Worm (Caenorhabditis elegans) whole organism, L1 larva: ENCODE results near the gene yap-1.

Experiments used
- C04F5.9 ChIP-seq: sonication (generic microtip); optimal IDR thresholded peaks from 2 replicates; lab custom pipeline; 2016; ENCODE audit warnings: missing genetic modification characterization, missing compliant biosample characterization
- C16A3.4 ChIP-seq: fragments of 150-350 bp; optimal IDR thresholded peaks from 2 replicates; lab custom pipeline; 2014; ENCODE audit warnings: missing biosample characterization, missing genetic modification characterization
- C34B4.2 ChIP-seq: sonication (generic microtip); optimal IDR thresholded peaks from 2 replicates; lab custom pipeline; 2017; ENCODE audit warnings: mild to moderate bottlenecking, missing genetic modification characterization, missing compliant biosample characterization
- Y116A8C.19 ChIP-seq: sonication (generic microtip); optimal IDR thresholded peaks from 2 replicates; lab custom pipeline; 2016; ENCODE audit warnings: missing compliant biosample characterization, missing genetic modification characterization, borderline replicate concordance
- ceh-63 ChIP-seq: fragments of 200-800 bp; sonication (Bioruptor generic); optimal IDR thresholded peaks from 2 replicates; lab custom pipeline; 2018; ENCODE audit warnings: mild to moderate bottlenecking, missing genetic modification characterization, missing compliant biosample characterization
- ceh-8 ChIP-seq: fragments of 200-800 bp; sonication (Bioruptor generic); optimal IDR thresholded peaks from 2 replicates; lab custom pipeline; 2018; ENCODE audit warnings: mild to moderate bottlenecking, missing genetic modification characterization, moderate library complexity, missing compliant biosample characterization
- ceh-88 ChIP-seq: fragments of 200-800 bp; sonication (Bioruptor generic); IDR thresholded peaks from 2 replicates; pipeline ENCODE4 v1.3.6; 2022; ENCODE audit warnings: missing genetic modification characterization, missing compliant biosample characterization
- ces-1 ChIP-seq: fragments of 150-350 bp; optimal IDR thresholded peaks from 2 replicates; lab custom pipeline; 2014; ENCODE audit warnings: missing biosample characterization, missing genetic modification reagents, missing genetic modification characterization
- dpl-1 ChIP-seq, 3 experiments: fragments of 150-350 bp in 2 of 3; sonication (generic microtip) in 1 of 3; optimal IDR thresholded peaks; 2 replicates each; lab custom pipeline; 2014 to 2017; ENCODE audit warnings: missing biosample characterization in 3 of 3, missing genetic modification characterization in 3 of 3, missing genetic modification reagents in 3 of 3
- efl-1 ChIP-seq, 4 experiments: fragments of 150-350 bp; optimal IDR thresholded peaks in 3 of 4; peaks in 1 of 4; 1 replicate in 1 of 4; 2 replicates in 3 of 4; lab custom pipeline; 2014; ENCODE audit warnings: missing biosample characterization in 2 of 4, missing genetic modification characterization in 2 of 4, missing genetic modification reagents in 2 of 4
- egl-13 ChIP-seq: sonication (generic microtip); optimal IDR thresholded peaks from 2 replicates; lab custom pipeline; 2016; ENCODE audit warnings: missing genotype, missing genetic modification reagents, missing genetic modification characterization, missing compliant biosample characterization
- egl-27 ChIP-seq, 2 experiments: fragments of 150-350 bp in 1 of 2; sonication (generic microtip); optimal IDR thresholded peaks; 3 replicates each; lab custom pipeline; 2017 to 2018; ENCODE audit warnings: missing biosample characterization in 2 of 2, missing genetic modification characterization in 2 of 2, missing genetic modification reagents in 2 of 2
- elt-3 ChIP-seq, 6 experiments: fragments of 150-350 bp in 1 of 6; sonication (generic microtip); optimal IDR thresholded peaks; 2 replicates each; lab custom pipeline; 2017 to 2018; ENCODE audit warnings: missing biosample characterization in 6 of 6, missing genetic modification characterization in 6 of 6, inconsistent platforms in 1 of 6
- ets-5 ChIP-seq: fragments of 200-800 bp; sonication (Bioruptor generic); IDR thresholded peaks from 2 replicates; pipeline ENCODE4 v1.3.6; 2022; ENCODE audit warnings: missing genetic modification characterization, missing compliant biosample characterization
- fkh-4 ChIP-seq: sonication (generic microtip); optimal IDR thresholded peaks from 2 replicates; lab custom pipeline; 2016; ENCODE audit warnings: missing compliant biosample characterization, missing genetic modification characterization, borderline replicate concordance
- fkh-8 ChIP-seq: sonication (generic microtip); optimal IDR thresholded peaks from 2 replicates; lab custom pipeline; 2016; ENCODE audit warnings: mild to moderate bottlenecking, missing genetic modification characterization, missing compliant biosample characterization
- hlh-17 ChIP-seq: fragments of 200-800 bp; sonication (Bioruptor generic); optimal IDR thresholded peaks from 2 replicates; lab custom pipeline; 2018; ENCODE audit warnings: missing genetic modification characterization, mild to moderate bottlenecking, missing compliant biosample characterization, moderate library complexity, borderline replicate concordance
- hpl-2 ChIP-seq: fragments of 150-350 bp; optimal IDR thresholded peaks from 2 replicates; lab custom pipeline; 2014; ENCODE audit warnings: missing biosample characterization, missing genetic modification reagents, missing genetic modification characterization
- irx-1 ChIP-seq: sonication (generic microtip); optimal IDR thresholded peaks from 2 replicates; lab custom pipeline; 2016; ENCODE audit warnings: missing genetic modification characterization, missing compliant biosample characterization
- jun-1 ChIP-seq: fragments of 150-350 bp; optimal IDR thresholded peaks from 2 replicates; lab custom pipeline; 2014; ENCODE audit warnings: missing biosample characterization, missing genetic modification reagents, missing genetic modification characterization
- lin-14 ChIP-seq: fragments of 200-800 bp; sonication (Bioruptor generic); optimal IDR thresholded peaks from 2 replicates; lab custom pipeline; 2018; ENCODE audit warnings: mild to moderate bottlenecking, missing genetic modification characterization, moderate library complexity, missing compliant biosample characterization
- lir-3 ChIP-seq: sonication (generic microtip); optimal IDR thresholded peaks from 2 replicates; lab custom pipeline; 2016; ENCODE audit warnings: mild to moderate bottlenecking, missing genetic modification characterization, moderate library complexity, missing compliant biosample characterization; ENCODE audit not compliant: poor library complexity
- mdl-1 ChIP-seq, 2 experiments: fragments of 150-350 bp; optimal IDR thresholded peaks; 2 replicates each; lab custom pipeline; 2014 to 2017; ENCODE audit warnings: missing biosample characterization in 2 of 2, missing genetic modification characterization in 2 of 2, inconsistent platforms in 1 of 2
- nhr-28 ChIP-seq: fragments of 150-350 bp; optimal IDR thresholded peaks from 2 replicates; lab custom pipeline; 2014; ENCODE audit warnings: missing biosample characterization, missing genetic modification characterization
- nhr-76 ChIP-seq: sonication (generic microtip); optimal IDR thresholded peaks from 2 replicates; lab custom pipeline; 2017; ENCODE audit warnings: missing biosample characterization, missing genetic modification characterization
- nhr-85 ChIP-seq: sonication (generic microtip); peaks from one replicate; lab custom pipeline; 2016; ENCODE audit warnings: missing genetic modification characterization, inconsistent platforms, missing compliant biosample characterization
- nhr-90 ChIP-seq: sonication (generic microtip); optimal IDR thresholded peaks from 2 replicates; lab custom pipeline; 2016; ENCODE audit warnings: mild to moderate bottlenecking, missing genetic modification characterization, missing compliant biosample characterization; ENCODE audit not compliant: poor library complexity
- pqm-1 ChIP-seq: sonication (generic microtip); optimal IDR thresholded peaks from 3 replicates; lab custom pipeline; 2017; ENCODE audit warnings: missing biosample characterization, missing genetic modification characterization
- rnt-1 ChIP-seq: sonication (generic microtip); optimal IDR thresholded peaks from 2 replicates; lab custom pipeline; 2016; ENCODE audit warnings: mild to moderate bottlenecking, missing genetic modification characterization, moderate library complexity, missing compliant biosample characterization
- skn-1 ChIP-seq: fragments of 150-350 bp; optimal IDR thresholded peaks from 2 replicates; lab custom pipeline; 2014; ENCODE audit warnings: missing biosample characterization, missing genetic modification characterization
- snpc-4 ChIP-seq: fragments of 150-350 bp; optimal IDR thresholded peaks from 2 replicates; lab custom pipeline; 2014; ENCODE audit warnings: missing biosample characterization, missing genetic modification characterization
- tbx-2 ChIP-seq: sonication (generic microtip); optimal IDR thresholded peaks from 2 replicates; lab custom pipeline; 2016; ENCODE audit warnings: missing genetic modification characterization, missing compliant biosample characterization
- tlp-1 ChIP-seq: fragments of 150-350 bp; optimal IDR thresholded peaks from 2 replicates; lab custom pipeline; 2014; ENCODE audit warnings: missing biosample characterization, missing genetic modification characterization
- unc-98 ChIP-seq: fragments of 200-800 bp; sonication (Bioruptor generic); IDR thresholded peaks from 2 replicates; pipeline ENCODE4 v1.3.6; 2022; ENCODE audit warnings: missing genetic modification characterization, missing compliant biosample characterization
- xbp-1 ChIP-seq: sonication (generic microtip); optimal IDR thresholded peaks from 2 replicates; lab custom pipeline; 2016; ENCODE audit warnings: missing genetic modification characterization, missing compliant biosample characterization
- zag-1 ChIP-seq: fragments of 150-350 bp; optimal IDR thresholded peaks from 2 replicates; lab custom pipeline; 2014; ENCODE audit warnings: missing biosample characterization, missing genetic modification characterization
- zip-4 ChIP-seq: fragments of 200-800 bp; sonication (Bioruptor generic); optimal IDR thresholded peaks from 2 replicates; lab custom pipeline; 2018; ENCODE audit warnings: mild to moderate bottlenecking, missing genetic modification characterization, moderate library complexity, missing compliant biosample characterization
- ztf-4 ChIP-seq: fragments of 150-350 bp; optimal IDR thresholded peaks from 2 replicates; lab custom pipeline; 2014; ENCODE audit warnings: missing biosample characterization, missing genetic modification characterization

Gene yap-1

DNA sequence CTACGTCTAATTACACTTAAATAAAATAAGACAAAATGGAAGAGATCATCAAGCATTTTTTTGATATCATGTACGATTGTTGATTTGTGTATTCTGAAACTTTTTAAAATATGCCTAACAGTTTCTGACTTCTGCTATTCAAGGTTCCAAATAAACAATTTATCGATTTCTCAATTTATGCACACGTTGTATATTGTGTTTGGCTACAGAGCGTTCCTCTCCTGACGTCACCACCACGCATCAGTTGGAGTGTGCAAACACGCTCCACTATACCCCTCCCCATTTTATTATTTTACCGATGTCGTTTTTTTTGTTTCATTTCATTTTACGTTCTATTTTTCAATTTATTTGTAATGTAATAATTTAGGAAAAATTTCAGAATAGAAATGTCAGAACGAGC is 3.2 kb downstream of the yap-1 start, which contains the start of gene plpp-1.3 (continued):
- no peak for TF ChIP-seq tbx-2 (tag; lab: Kevin White, UChicago)
- no peak for TF ChIP-seq ztf-4 (tag; lab: Kevin White, UChicago)
- TF ChIP-seq xbp-1: peak; percentile 34
- TF ChIP-seq tlp-1 (tag; lab: Kevin White, UChicago): no peak
- TF ChIP-seq lir-3: no peak

DNA sequence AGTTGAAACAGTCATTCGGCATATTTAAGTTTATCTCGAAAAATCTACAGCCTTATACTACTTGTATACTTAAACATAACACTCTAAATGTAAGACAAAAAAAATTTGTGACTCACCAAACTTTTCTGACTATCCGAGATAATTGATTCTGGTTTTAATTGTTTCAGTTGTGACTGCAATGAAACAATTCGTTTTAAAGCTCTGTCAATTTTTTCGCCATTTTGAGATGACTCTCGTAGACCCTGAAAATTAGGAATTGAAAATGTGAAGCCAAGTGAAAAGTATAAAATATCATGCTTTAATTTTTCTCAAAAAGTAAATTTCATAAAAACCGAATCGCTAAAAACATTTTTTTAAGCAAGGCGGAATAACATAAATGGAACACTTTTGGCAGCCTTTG is 12.6 kb downstream of the yap-1 start:
- no peak for TF ChIP-seq unc-98
- no peak for TF ChIP-seq ces-1 (GFP tag; lab: Kevin White, UChicago)
- TF ChIP-seq egl-13 (tag; lab: Kevin White, UChicago): no peak
- TF ChIP-seq hpl-2: no peak
- no peak for TF ChIP-seq irx-1 (tag; lab: Kevin White, UChicago)
- TF ChIP-seq fkh-8 (tag; lab: Kevin White, UChicago): no peak
- no peak for TF ChIP-seq C16A3.4 (tag; lab: Kevin White, UChicago)
- no peak for TF ChIP-seq nhr-90 (tag; lab: Kevin White, UChicago)
- TF ChIP-seq ceh-88: no peak
- TF ChIP-seq nhr-76 (tag; lab: Kevin White, UChicago): no peak

DNA sequence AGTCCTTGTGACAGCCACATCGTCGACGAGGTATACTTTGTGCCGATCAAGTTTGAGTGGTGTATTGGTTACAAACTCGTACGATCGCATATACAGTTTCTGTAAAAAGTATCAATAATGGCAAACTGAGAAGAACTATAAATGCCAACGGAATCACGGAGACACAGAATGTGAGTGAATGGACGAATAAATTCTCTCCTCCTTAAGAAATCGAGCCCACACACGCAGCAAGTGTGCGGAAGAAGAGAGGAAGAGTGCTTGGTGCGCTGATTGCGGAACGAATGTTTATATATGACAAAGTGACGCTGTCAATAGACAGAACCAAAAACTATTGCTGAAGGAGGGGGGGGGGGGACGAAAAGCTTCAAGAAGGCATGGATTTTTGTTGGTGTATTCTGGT is 20.0 kb downstream of the yap-1 start, which contains the start of gene rhgf-1:
TSS of gene rhgf-1 (minus strand) at position 101 of the 400 bp plus-strand sequence.
- TF ChIP-seq ceh-8 (GFP tag; lab: Kevin White, UChicago): no peak
- TF ChIP-seq elt-3 (tag; optimal IDR thresholded peaks at IDR 0.05; lab: Kevin White, UChicago): no peak
- TF ChIP-seq C34B4.2 (tag; lab: Kevin White, UChicago): no peak
- TF ChIP-seq snpc-4 (tag; lab: Kevin White, UChicago): no peak
- TF ChIP-seq C04F5.9 (tag; lab: Kevin White, UChicago): no peak
- TF ChIP-seq hlh-17: no peak
- no peak for TF ChIP-seq egl-27 (tag; optimal IDR thresholded peaks at IDR 0.05; lab: Kevin White, UChicago)
- TF ChIP-seq mdl-1 (tag; optimal IDR thresholded peaks at IDR 0.05; lab: Kevin White, UChicago): no peak

DNA sequence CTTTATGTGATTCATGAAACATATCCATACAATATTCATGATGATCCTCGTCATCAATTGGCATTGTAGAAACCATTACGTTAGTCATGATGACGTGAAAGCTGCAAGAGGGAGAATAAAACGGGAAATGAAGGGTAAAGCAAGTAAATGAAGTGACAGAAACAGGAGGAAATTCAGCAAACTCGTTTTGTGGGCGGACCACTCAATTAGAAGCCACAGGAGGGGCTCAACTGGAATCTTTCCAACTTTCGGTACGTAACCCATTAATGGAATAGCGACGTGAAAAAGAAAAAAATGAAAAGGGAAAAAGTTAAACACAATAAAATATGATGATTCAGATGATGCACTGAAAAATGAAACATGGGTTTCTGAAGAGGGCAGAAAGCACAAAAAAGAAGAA is 25.3 kb downstream of the yap-1 start, which contains the start of gene T01C1.4:
TSS of gene T01C1.4 (minus strand) at position 101 of the 400 bp plus-strand sequence.
- TF ChIP-seq zip-4 (GFP tag; lab: Kevin White, UChicago) (no peak), lin-14 (GFP tag; lab: Kevin White, UChicago) (peak; percentile 41), efl-1 (optimal IDR thresholded peaks at IDR 0.05; lab: Kevin White, UChicago) (no peak), efl-1 (GFP tag; optimal IDR thresholded peaks at IDR 0.05 in 1 of 2; lab: Kevin White, UChicago) (peak in 1 of 2 experiments; percentile 42)

DNA sequence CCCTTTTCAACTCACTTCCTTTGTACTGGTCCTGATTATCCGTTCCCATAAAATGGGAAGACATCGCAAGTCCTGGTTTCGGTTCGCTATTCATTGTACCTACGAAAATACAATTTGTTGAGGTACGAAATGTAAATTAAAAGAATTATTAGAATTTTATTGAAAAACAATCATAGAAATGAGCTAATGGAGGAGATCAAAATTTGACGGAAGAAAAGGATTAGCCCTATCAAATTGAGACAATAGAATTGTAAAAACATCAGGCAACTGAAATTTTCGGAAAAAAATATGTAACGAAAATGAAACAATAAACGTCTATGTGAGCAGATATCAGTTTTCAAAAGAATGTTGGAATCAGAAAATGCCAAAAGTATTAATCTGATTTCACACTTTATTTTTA is 30.2 kb downstream of the yap-1 start, which contains the start of gene mbr-1:
TSS of gene mbr-1 (minus strand) at position 101 of the 400 bp plus-strand sequence.
- TF ChIP-seq nhr-90 (tag; lab: Kevin White, UChicago) (no peak), ceh-63 (no peak), zag-1 (tag; lab: Kevin White, UChicago) (no peak), ets-5 (GFP tag; lab: Robert Waterston, UW) (no peak), C16A3.4 (tag; lab: Kevin White, UChicago) (no peak), dpl-1 (GFP tag; optimal IDR thresholded peaks at IDR 0.05; lab: Kevin White, UChicago) (no peak), nhr-85 (no peak), lir-3 (no peak), jun-1 (tag; lab: Kevin White, UChicago) (no peak), rnt-1 (tag; lab: Kevin White, UChicago) (no peak), Y116A8C.19 (tag; lab: Kevin White, UChicago) (no peak), pqm-1 (tag; lab: Kevin White, UChicago) (no peak), fkh-4 (tag; lab: Kevin White, UChicago) (no peak), tlp-1 (tag; lab: Kevin White, UChicago) (no peak), nhr-28 (tag; lab: Kevin White, UChicago) (no peak), tbx-2 (tag; lab: Kevin White, UChicago) (no peak), skn-1 (no peak)
